Fruit fly (Drosophila melanogaster) whole organism, embryonic: ENCODE measurements around the gene Wdr33.

Source experiments
- Aef1 ChIP-seq: fragments of 200-800 bp; sonication (Bioruptor generic); IDR thresholded peaks from 3 replicates; pipeline ENCODE4 v1.3.6; 2022; ENCODE audit warnings: missing biosample characterization, missing genetic modification characterization
- CG11504 ChIP-seq: fragments of 200-800 bp; sonication (Bioruptor generic); optimal IDR thresholded peaks from 3 replicates; lab custom pipeline; 2019; ENCODE audit warnings: missing biosample characterization, mild to moderate bottlenecking, missing genetic modification characterization, moderate library complexity
- CG13624 ChIP-seq: fragments of 200-800 bp; sonication (Bioruptor generic); optimal IDR thresholded peaks from 2 replicates; lab custom pipeline; 2016; ENCODE audit warnings: missing biosample characterization, missing genetic modification characterization
- CG14667 ChIP-seq: fragments of 200-800 bp; sonication (Bioruptor generic); IDR thresholded peaks from 2 replicates; pipeline ENCODE4 v1.3.6; 2022; ENCODE audit warnings: missing biosample characterization, missing genetic modification characterization
- CG16779 ChIP-seq: fragments of 200-800 bp; sonication (Bioruptor generic); IDR thresholded peaks from 2 replicates; pipeline ENCODE4 v1.3.6; 2022; ENCODE audit warnings: missing biosample characterization, missing genetic modification characterization
- CG17385 ChIP-seq: fragments of 200-800 bp; sonication (Bioruptor generic); optimal IDR thresholded peaks from 3 replicates; lab custom pipeline; 2018; ENCODE audit warnings: missing biosample characterization, mild to moderate bottlenecking, missing genetic modification characterization
- CG17568 ChIP-seq: fragments of 200-800 bp; sonication (Bioruptor generic); optimal IDR thresholded peaks from 2 replicates; lab custom pipeline; 2018; ENCODE audit warnings: missing biosample characterization, mild to moderate bottlenecking, missing genetic modification characterization, moderate library complexity
- CG18262 ChIP-seq: fragments of 200-800 bp; optimal IDR thresholded peaks from 3 replicates; lab custom pipeline; 2019; ENCODE audit warnings: missing biosample characterization, mild to moderate bottlenecking, missing genetic modification characterization, moderate library complexity
- CG2116 ChIP-seq: fragments of 200-800 bp; sonication (Bioruptor generic); optimal IDR thresholded peaks from 3 replicates; lab custom pipeline; 2018; ENCODE audit warnings: missing biosample characterization, mild to moderate bottlenecking, missing genetic modification characterization
- CG3163 ChIP-seq: fragments of 200-800 bp; sonication (Bioruptor generic); optimal IDR thresholded peaks from 3 replicates; lab custom pipeline; 2016; ENCODE audit warnings: missing biosample characterization, missing genetic modification characterization
- CG34376 ChIP-seq: fragments of 200-800 bp; sonication (Bioruptor generic); optimal IDR thresholded peaks from 2 replicates; lab custom pipeline; 2018; ENCODE audit warnings: missing biosample characterization, mild to moderate bottlenecking, missing genetic modification characterization
- CG4360 ChIP-seq: fragments of 200-800 bp; sonication (Bioruptor generic); IDR thresholded peaks from 2 replicates; pipeline ENCODE4 v1.3.6; 2022; ENCODE audit warnings: missing biosample characterization, missing genetic modification characterization
- CG8388 ChIP-seq: fragments of 200-800 bp; sonication (Bioruptor generic); optimal IDR thresholded peaks from 2 replicates; lab custom pipeline; 2019; ENCODE audit warnings: missing biosample characterization, mild to moderate bottlenecking, missing genetic modification characterization, moderate library complexity
- CG9817 ChIP-seq: fragments of 200-800 bp; sonication (Bioruptor generic); optimal IDR thresholded peaks from 2 replicates; lab custom pipeline; 2018; ENCODE audit warnings: missing biosample characterization, mild to moderate bottlenecking, missing genetic modification characterization, moderate library complexity
- CoRest ChIP-seq: fragments of 200-800 bp; sonication (Bioruptor generic); optimal IDR thresholded peaks from 3 replicates; lab custom pipeline; 2018; ENCODE audit warnings: missing biosample characterization, mild to moderate bottlenecking, missing genetic modification characterization, moderate library complexity
- Deaf1 ChIP-seq: fragments of 200-800 bp; optimal IDR thresholded peaks from 3 replicates; lab custom pipeline; 2019; ENCODE audit warnings: missing biosample characterization, mild to moderate bottlenecking, missing genetic modification characterization, moderate library complexity
- ERR ChIP-seq: fragments of 200-800 bp; sonication (Bioruptor generic); optimal IDR thresholded peaks from 2 replicates; lab custom pipeline; 2016; ENCODE audit warnings: missing biosample characterization, missing genetic modification characterization
- Ets65A ChIP-seq: fragments of 200-800 bp; sonication (Bioruptor generic); peaks from one replicate; lab custom pipeline; 2016; ENCODE audit warnings: missing biosample characterization, missing genetic modification characterization
- Fer1 ChIP-seq: fragments of 200-800 bp; sonication (Bioruptor generic); optimal IDR thresholded peaks from 2 replicates; lab custom pipeline; 2017; ENCODE audit warnings: missing biosample characterization, mild to moderate bottlenecking, missing genetic modification characterization
- HLH4C ChIP-seq: fragments of 200-800 bp; sonication (Bioruptor generic); IDR thresholded peaks from 3 replicates; pipeline ENCODE4 v1.3.6; 2022; ENCODE audit warnings: missing biosample characterization, missing genetic modification characterization; ENCODE audit not compliant: partially characterized antibody
- MESR4 ChIP-seq: fragments of 200-800 bp; sonication (Bioruptor generic); optimal IDR thresholded peaks from 2 replicates; lab custom pipeline; 2018; ENCODE audit warnings: missing biosample characterization, mild to moderate bottlenecking, missing genetic modification characterization, moderate library complexity
- Opbp ChIP-seq: fragments of 200-800 bp; sonication (Bioruptor generic); IDR thresholded peaks from 3 replicates; pipeline ENCODE4 v1.3.6; 2022; ENCODE audit warnings: missing biosample characterization, missing genetic modification characterization; ENCODE audit not compliant: partially characterized antibody
- Ptx1 ChIP-seq: fragments of 200-800 bp; sonication (Bioruptor generic); IDR thresholded peaks from 2 replicates; pipeline ENCODE4 v1.3.6; 2022; ENCODE audit warnings: missing biosample characterization, missing genetic modification characterization
- Trl ChIP-seq, 3 experiments: fragments of >200 bp in 2 of 3; fragments of 200-800 bp in 1 of 3; sonication (Bioruptor generic) in 1 of 3; optimal IDR thresholded peaks; 2 replicates in 1 of 3; 3 replicates in 2 of 3; lab custom pipeline; 2016 to 2017; ENCODE audit warnings: missing biosample characterization in 1 of 3, missing genetic modification characterization in 1 of 3
- YL-1 ChIP-seq: fragments of 200-800 bp; sonication (Bioruptor generic); optimal IDR thresholded peaks from 3 replicates; lab custom pipeline; 2017; ENCODE audit warnings: missing biosample characterization, mild to moderate bottlenecking, missing genetic modification characterization
- bbx ChIP-seq: fragments of 200-800 bp; sonication (Bioruptor generic); IDR thresholded peaks from 2 replicates; pipeline ENCODE4 v1.3.6; 2022; ENCODE audit warnings: missing biosample characterization, missing genetic modification characterization; ENCODE audit not compliant: partially characterized antibody
- chinmo ChIP-seq: fragments of 200-800 bp; sonication (Bioruptor generic); IDR thresholded peaks from 4 replicates; pipeline ENCODE4 v1.3.6; 2022; ENCODE audit warnings: missing biosample characterization, missing genetic modification characterization; ENCODE audit not compliant: partially characterized antibody
- ems ChIP-seq: fragments of 200-800 bp; sonication (Bioruptor generic); optimal IDR thresholded peaks from 3 replicates; lab custom pipeline; 2016; ENCODE audit warnings: missing biosample characterization, missing genetic modification characterization
- eve ChIP-seq, 2 experiments: fragments of >200 bp; optimal IDR thresholded peaks; 2 replicates each; lab custom pipeline; 2017; ENCODE audit warnings: missing biosample characterization in 2 of 2, missing genetic modification characterization in 2 of 2
- exex ChIP-seq: fragments of 200-800 bp; sonication (Bioruptor generic); optimal IDR thresholded peaks from 4 replicates; lab custom pipeline; 2018; ENCODE audit warnings: missing biosample characterization, mild to moderate bottlenecking, missing genetic modification characterization, moderate library complexity
- inv ChIP-seq: fragments of 200-800 bp; sonication (Bioruptor generic); IDR thresholded peaks from 2 replicates; pipeline ENCODE4 v1.3.6; 2022; ENCODE audit warnings: missing biosample characterization, missing genetic modification characterization; ENCODE audit not compliant: partially characterized antibody
- lilli ChIP-seq: fragments of 200-800 bp; sonication (Bioruptor generic); optimal IDR thresholded peaks from 3 replicates; lab custom pipeline; 2016; ENCODE audit warnings: missing biosample characterization, missing genetic modification characterization
- mirr ChIP-seq: fragments of 200-800 bp; sonication (Bioruptor generic); optimal IDR thresholded peaks from 3 replicates; lab custom pipeline; 2018; ENCODE audit warnings: missing biosample characterization, mild to moderate bottlenecking, missing genetic modification characterization
- mld ChIP-seq: fragments of 200-800 bp; sonication (Bioruptor generic); IDR thresholded peaks from 3 replicates; pipeline ENCODE4 v1.3.6; 2022; ENCODE audit warnings: missing biosample characterization, missing genetic modification characterization; ENCODE audit not compliant: partially characterized antibody
- nerfin-2 ChIP-seq: fragments of 200-800 bp; sonication (Bioruptor generic); IDR thresholded peaks from 2 replicates; pipeline ENCODE4 v1.3.6; 2022; ENCODE audit warnings: missing biosample characterization, missing genetic modification characterization; ENCODE audit not compliant: partially characterized antibody
- pros ChIP-seq: fragments of 200-800 bp; sonication (Bioruptor generic); optimal IDR thresholded peaks from 3 replicates; lab custom pipeline; 2019; ENCODE audit warnings: missing biosample characterization, mild to moderate bottlenecking, missing genetic modification characterization, moderate library complexity
- psq ChIP-seq: fragments of 200-800 bp; sonication (Bioruptor generic); optimal IDR thresholded peaks from 2 replicates; lab custom pipeline; 2017; ENCODE audit warnings: missing biosample characterization, missing genetic modification characterization
- rib ChIP-seq: fragments of 200-800 bp; sonication (Bioruptor generic); IDR thresholded peaks from 2 replicates; pipeline ENCODE4 v1.3.6; 2022; ENCODE audit warnings: missing biosample characterization, missing genetic modification characterization
- so ChIP-seq: fragments of 200-800 bp; sonication (Bioruptor generic); IDR thresholded peaks from 3 replicates; pipeline ENCODE4 v1.3.6; 2022; ENCODE audit warnings: missing biosample characterization, missing genetic modification characterization
- sug ChIP-seq: fragments of 200-800 bp; optimal IDR thresholded peaks from 2 replicates; lab custom pipeline; 2019; ENCODE audit warnings: missing biosample characterization, mild to moderate bottlenecking, missing genetic modification characterization, moderate library complexity
- toy ChIP-seq: fragments of 200-800 bp; sonication (Bioruptor generic); IDR thresholded peaks from 2 replicates; pipeline ENCODE4 v1.3.6; 2022; ENCODE audit warnings: missing biosample characterization, missing genetic modification characterization
- tup ChIP-seq: fragments of 200-800 bp; sonication (Bioruptor generic); optimal IDR thresholded peaks from 2 replicates; lab custom pipeline; 2016; ENCODE audit warnings: missing biosample characterization, mild to moderate bottlenecking, missing genetic modification characterization, moderate library complexity

The Wdr33 gene

DNA sequence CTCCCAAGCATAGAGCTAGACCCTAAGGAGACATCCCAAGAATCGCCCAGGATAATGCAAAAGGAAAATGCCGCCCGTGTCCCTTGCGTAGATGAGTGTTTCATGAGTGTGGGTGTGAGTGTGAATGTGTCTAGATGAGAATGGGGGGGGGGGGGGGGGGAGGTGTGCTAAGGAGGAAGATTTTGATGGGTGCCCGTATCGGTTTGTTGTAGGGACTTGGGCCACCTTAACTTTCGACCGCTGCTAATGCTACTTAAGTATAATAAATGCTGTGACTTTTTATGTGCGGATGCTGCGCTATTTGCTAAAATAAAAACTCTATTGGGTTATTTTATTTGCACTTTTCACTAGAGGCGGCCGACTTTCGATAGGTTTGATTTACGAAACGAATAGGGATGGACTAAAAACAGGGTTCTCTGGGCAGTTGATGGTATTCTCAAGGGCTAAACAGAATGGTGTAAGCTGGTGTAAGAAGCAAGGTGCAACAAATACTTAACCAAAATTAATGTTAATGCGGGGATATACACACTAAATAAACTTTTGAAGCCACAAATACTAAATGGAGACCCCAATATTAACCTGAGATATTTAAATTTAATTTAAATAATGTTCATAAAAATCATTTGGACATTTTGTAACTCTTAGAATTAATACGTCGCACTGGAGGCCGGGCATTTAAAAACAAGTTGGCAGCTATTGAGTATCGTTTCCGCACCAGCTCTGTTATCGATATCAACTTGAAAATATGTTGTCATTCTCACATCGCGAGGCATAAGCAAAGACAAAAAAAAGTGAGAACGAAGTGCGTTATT, 8.7 kb downstream of the Wdr33 start, which contains the start of the genes Xe7 and Atg17 (continued):
- TF ChIP-seq CG18262 (tag; lab: Kevin White, UChicago) (peak; percentile 88), chinmo (GFP tag; lab: Robert Waterston, UW) (no peak), CG11504 (tag; lab: Kevin White, UChicago) (peak; percentile 90), so (GFP tag; lab: Robert Waterston, UW) (peak; percentile 75; the same call in 1 of the 3 replicates), CG9817 (tag; lab: Kevin White, UChicago) (peak; percentile 98), Ptx1 (peak; percentile 95), mirr (GFP tag; lab: Kevin White, UChicago) (peak; percentile 73), eve (GFP tag; optimal IDR thresholded peaks at IDR 0.05; lab: Kevin White, UChicago) (peak in 1 of 2 experiments; percentile 25)

DNA sequence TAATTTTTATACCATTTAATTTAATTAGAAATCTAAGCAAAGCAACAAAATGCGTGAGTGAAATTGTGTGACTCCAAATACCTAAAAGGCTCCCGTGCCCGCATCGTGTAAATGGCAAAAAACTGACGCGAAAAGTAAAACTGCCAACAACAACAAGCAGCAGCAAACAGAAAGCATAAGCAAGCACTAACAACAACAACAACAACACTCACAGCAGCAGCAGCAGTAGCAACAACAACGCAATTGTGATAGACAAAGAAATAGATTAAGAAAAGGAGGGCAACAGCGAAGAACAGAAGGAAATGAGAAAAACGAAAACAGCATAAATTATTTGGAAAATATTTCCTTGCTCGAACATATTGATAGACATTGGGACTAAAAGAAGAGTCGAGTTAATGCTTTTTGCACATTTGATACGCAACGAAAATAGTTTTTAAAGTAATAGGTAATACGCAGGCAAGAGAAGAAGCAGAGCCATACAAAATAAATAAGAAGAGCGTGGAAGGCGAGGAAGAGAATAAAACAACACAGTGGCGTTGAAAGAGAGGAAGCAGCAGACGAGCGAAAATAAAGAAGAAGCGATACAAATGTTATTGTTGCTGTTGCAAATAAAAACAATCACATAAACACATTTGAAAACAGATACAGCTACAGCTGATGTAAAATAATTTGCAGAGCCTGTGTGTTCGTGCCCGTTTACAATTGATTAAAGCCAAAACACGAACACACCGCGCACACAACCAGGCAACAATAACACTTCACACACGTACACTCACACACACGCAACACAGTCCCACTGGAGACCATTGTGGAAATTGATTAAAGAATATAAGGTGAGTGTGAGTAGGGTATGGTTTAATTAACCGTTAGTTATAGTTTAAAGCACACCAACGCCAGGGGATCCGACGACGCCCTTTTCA, 9.6 kb downstream of the Wdr33 start:
- TF ChIP-seq Fer1 (GFP tag; lab: Kevin White, UChicago) (peak; percentile 5), CG17385 (GFP tag; lab: Kevin White, UChicago) (peak; percentile 95), Deaf1 (peak; percentile 44), Trl (optimal IDR thresholded peaks at IDR 0.05; lab: Kevin White, UChicago) (peak in 1 of 2 experiments; percentile 85), Trl (GFP tag; optimal IDR thresholded peaks at IDR 0.05; lab: Kevin White, UChicago) (no peak), ERR (peak; percentile 11), Opbp (0 out of 3 replicates have a peak, but pooled peaks have one; percentile 1), Ets65A (GFP tag; lab: Kevin White, UChicago) (peak; percentile 43), mirr (GFP tag; lab: Kevin White, UChicago) (peak; percentile 36), YL-1 (GFP tag; lab: Kevin White, UChicago) (peak; percentile 2), HLH4C (GFP tag; lab: Robert Waterston, UW) (0 out of 3 replicates have a peak, but pooled peaks have one; percentile 5), rib (GFP tag; lab: Robert Waterston, UW) (no peak), CG8388 (GFP tag; lab: Kevin White, UChicago) (peak; percentile 13), nerfin-2 (GFP tag; lab: Robert Waterston, UW) (peak; percentile 4; the same call in 1 of the 2 replicates), CG34376 (GFP tag; lab: Kevin White, UChicago) (peak; percentile 35), sug (tag; lab: Kevin White, UChicago) (peak; percentile 14), CG3163 (GFP tag; lab: Kevin White, UChicago) (peak; percentile 80), CG17568 (peak; percentile 49), pros (GFP tag; lab: Kevin White, UChicago) (peak; percentile 30), ems (GFP tag; lab: Kevin White, UChicago) (no peak), inv (GFP tag; lab: Robert Waterston, UW) (0 out of 2 replicates have a peak, but pooled peaks have one; percentile 2), CG4360 (peak; percentile 99), CG2116 (no peak), mld (0 out of 3 replicates have a peak, but pooled peaks have one; percentile 18), exex (tag; lab: Kevin White, UChicago) (peak; percentile 25), CG14667 (GFP tag; lab: Robert Waterston, UW) (no peak), toy (no peak), psq (GFP tag; lab: Kevin White, UChicago) (peak; percentile 97), CG16779 (no peak), MESR4 (GFP tag; lab: Kevin White, UChicago) (peak; percentile 58), bbx (GFP tag; lab: Robert Waterston, UW) (peak; percentile 12; the same call in 1 of the 2 replicates), chinmo (GFP tag; lab: Robert Waterston, UW) (peak; percentile 61; the same call in 1 of the 4 replicates), lilli (no peak), tup (GFP tag; lab: Kevin White, UChicago) (no peak), CoRest (no peak), CG13624 (GFP tag; lab: Kevin White, UChicago) (peak; percentile 21), Aef1 (GFP tag; lab: Robert Waterston, UW) (peak; percentile 8; the same call in 2 of the 3 replicates)
